Fruit fly (Drosophila melanogaster): ENCODE results near the gene CG7560.
A peak's percentile ranks its signal among the peaks of the same experiment; 100 is the strongest.

CG7560 gene

DNA sequence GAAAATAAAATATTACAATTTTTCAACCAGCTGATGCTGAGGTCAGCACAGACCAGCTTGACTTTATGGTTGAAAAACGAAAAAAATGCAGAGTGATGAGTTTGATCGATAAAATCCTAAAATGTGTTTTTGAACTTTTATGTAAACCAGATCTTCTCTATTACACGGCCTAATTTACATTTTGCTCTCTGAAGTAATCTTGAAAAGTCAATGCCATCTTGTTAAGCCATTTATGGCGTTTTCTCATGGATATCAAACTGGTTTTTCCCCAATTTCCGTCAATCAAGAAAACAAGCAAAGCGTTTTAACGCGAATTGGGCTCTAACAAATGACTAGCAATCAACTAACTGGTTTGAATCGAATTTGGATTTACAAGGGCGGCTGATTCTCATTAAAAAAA is 25.5 kb upstream of the CG7560 start:
- TF ChIP-seq chinmo (GFP tag; IDR thresholded peaks at IDR 0.05; ENCODE audit: partially characterized antibody), result 0 out of 4 replicates have a peak, but pooled peaks have one; percentile 52
- TF ChIP-seq CG12769 (tag; optimal IDR thresholded peaks at IDR 0.05), result peak; percentile 33
- peak; percentile 5 for TF ChIP-seq CG15269 (tag; optimal IDR thresholded peaks at IDR 0.05)
- no peak for TF ChIP-seq D (optimal IDR thresholded peaks at IDR 0.05)
- no peak for TF ChIP-seq D (GFP tag; optimal IDR thresholded peaks at IDR 0.05)
- TF ChIP-seq grn (GFP tag; optimal IDR thresholded peaks at IDR 0.05), result peak; percentile 30
- no peak for TF ChIP-seq usp (GFP tag; optimal IDR thresholded peaks at IDR 0.05)
- no peak for TF ChIP-seq CG4854 (GFP tag; optimal IDR thresholded peaks at IDR 0.05)
- no peak for TF ChIP-seq az2 (GFP tag; optimal IDR thresholded peaks at IDR 0.05)
- TF ChIP-seq lilli (GFP tag; optimal IDR thresholded peaks at IDR 0.05), result no peak
- TF ChIP-seq Atf-2 (GFP tag; optimal IDR thresholded peaks at IDR 0.05), result no peak
- no peak for TF ChIP-seq so (GFP tag; IDR thresholded peaks at IDR 0.05)
- TF ChIP-seq CG2116 (GFP tag; optimal IDR thresholded peaks at IDR 0.05), result no peak
- TF ChIP-seq CoRest (tag; optimal IDR thresholded peaks at IDR 0.05), result no peak
- no peak for TF ChIP-seq jing (GFP tag; optimal IDR thresholded peaks at IDR 0.05)
- TF ChIP-seq CG7745 (tag; optimal IDR thresholded peaks at IDR 0.05), result no peak
- peak; percentile 87 for TF ChIP-seq abd-A (tag; optimal IDR thresholded peaks at IDR 0.05)
- no peak for TF ChIP-seq zfh1 (GFP tag; IDR thresholded peaks at IDR 0.05)
- no peak for TF ChIP-seq Mad (GFP tag; optimal IDR thresholded peaks at IDR 0.05)
- no peak for TF ChIP-seq ind (GFP tag; optimal IDR thresholded peaks at IDR 0.05)
- peak; percentile 56; the same call in 1 of the 2 replicates for TF ChIP-seq vvl (GFP tag; IDR thresholded peaks at IDR 0.05)
- peak; percentile 37; the same call in 1 of the 2 replicates for TF ChIP-seq Awh (GFP tag; IDR thresholded peaks at IDR 0.05)
- TF ChIP-seq stc (GFP tag; IDR thresholded peaks at IDR 0.05), result no peak
- no peak for TF ChIP-seq CG11695 (GFP tag; IDR thresholded peaks at IDR 0.05)
- peak; percentile 17 for TF ChIP-seq CG13894 (tag; optimal IDR thresholded peaks at IDR 0.05)
- no peak for TF ChIP-seq Xbp1 (GFP tag; optimal IDR thresholded peaks at IDR 0.05)
- no peak for TF ChIP-seq CG2712 (tag; optimal IDR thresholded peaks at IDR 0.05)
- no peak for TF ChIP-seq CG7839 (tag; optimal IDR thresholded peaks at IDR 0.05)
- TF ChIP-seq caup (GFP tag; optimal IDR thresholded peaks at IDR 0.05; ENCODE audit: severe bottlenecking), result peak; percentile 23
- no peak for TF ChIP-seq Dfd (GFP tag; optimal IDR thresholded peaks at IDR 0.05)
- no peak for TF ChIP-seq bigmax (GFP tag; optimal IDR thresholded peaks at IDR 0.05)
- TF ChIP-seq HLH4C (GFP tag; IDR thresholded peaks at IDR 0.05; ENCODE audit: partially characterized antibody), result no peak
- no peak for TF ChIP-seq CG32772 (GFP tag; IDR thresholded peaks at IDR 0.05)
- TF ChIP-seq CG30020 (tag; optimal IDR thresholded peaks at IDR 0.05), result no peak
- peak; percentile 44 for TF ChIP-seq mirr (GFP tag; optimal IDR thresholded peaks at IDR 0.05)
- no peak for TF ChIP-seq CG8478 (optimal IDR thresholded peaks at IDR 0.05)
- TF ChIP-seq CG1792 (GFP tag; optimal IDR thresholded peaks at IDR 0.05), result no peak
- no peak for TF ChIP-seq Nf-YC (tag; optimal IDR thresholded peaks at IDR 0.05)
- TF ChIP-seq knrl (GFP tag; IDR thresholded peaks at IDR 0.05; ENCODE audit: partially characterized antibody), result no peak
- TF ChIP-seq eve (GFP tag; optimal IDR thresholded peaks at IDR 0.05), result peak in 1 of 2 experiments; percentile 12
- TF ChIP-seq CG11093 (GFP tag; IDR thresholded peaks at IDR 0.05), result no peak
- no peak for TF ChIP-seq CG4820 (GFP tag; optimal IDR thresholded peaks at IDR 0.05)
- no peak for TF ChIP-seq tll (GFP tag; optimal IDR thresholded peaks at IDR 0.05)

dm6 chr3L:11400262-11400661 is 24.7 kb upstream of the CG7560 start:
- 0 out of 2 replicates have a peak, but pooled peaks have one; percentile 22 for TF ChIP-seq ara (GFP tag; IDR thresholded peaks at IDR 0.05)
- no peak for TF ChIP-seq Myb (GFP tag; optimal IDR thresholded peaks at IDR 0.05)
- no peak for TF ChIP-seq fu2 (GFP tag; optimal IDR thresholded peaks at IDR 0.05)
- no peak for TF ChIP-seq ttk (GFP tag; IDR thresholded peaks at IDR 0.05)
- TF ChIP-seq CG8290 (GFP tag; optimal IDR thresholded peaks at IDR 0.05), result no peak
- TF ChIP-seq CG8290 (tag; optimal IDR thresholded peaks at IDR 0.05), result peak in 1 of 2 experiments; percentile 49
- 0 out of 3 replicates have a peak, but pooled peaks have one; percentile 23 for TF ChIP-seq CG6791 (GFP tag; IDR thresholded peaks at IDR 0.05; ENCODE audit: partially characterized antibody)
- TF ChIP-seq Hey (tag; optimal IDR thresholded peaks at IDR 0.05), result peak; percentile 7
- 0 out of 3 replicates have a peak, but pooled peaks have one; percentile 53 for TF ChIP-seq CG2199 (GFP tag; IDR thresholded peaks at IDR 0.05)
- TF ChIP-seq Dfd (GFP tag; optimal IDR thresholded peaks at IDR 0.05), result no peak
- TF ChIP-seq nom (GFP tag; optimal IDR thresholded peaks at IDR 0.05), result no peak
- no peak for TF ChIP-seq CG2116 (GFP tag; optimal IDR thresholded peaks at IDR 0.05)
- TF ChIP-seq Poxn (GFP tag; IDR thresholded peaks at IDR 0.05), result no peak
